Fruit fly (Drosophila melanogaster): ENCODE measurements around the gene RhoL.

The RhoL gene

dm6 chr3R:9496748-9497147 lies 5.6 kb downstream of the RhoL start (continued):
- peak; percentile 81 for TF ChIP-seq HmgD (GFP tag; optimal IDR thresholded peaks at IDR 0.05)
- peak; percentile 33 for TF ChIP-seq CG3838 (GFP tag; optimal IDR thresholded peaks at IDR 0.05)
- peak; percentile 67; the same call in 1 of the 2 replicates for TF ChIP-seq nerfin-2 (GFP tag; IDR thresholded peaks at IDR 0.05; ENCODE audit: partially characterized antibody)
- peak; percentile 51 for TF ChIP-seq ewg (GFP tag; optimal IDR thresholded peaks at IDR 0.05)
- peak; percentile 74 for TF ChIP-seq CG32532 (GFP tag; IDR thresholded peaks at IDR 0.05)
- no peak; the same call in 1 of the 2 replicates for TF ChIP-seq Taf1 (GFP tag; IDR thresholded peaks at IDR 0.05)
- TF ChIP-seq inv (GFP tag; IDR thresholded peaks at IDR 0.05; ENCODE audit: partially characterized antibody) = peak; percentile 35; the same call in 1 of the 2 replicates
- peak; percentile 74 for TF ChIP-seq disco-r (GFP tag; optimal IDR thresholded peaks at IDR 0.05)
- peak; percentile 70 for TF ChIP-seq pum (GFP tag; optimal IDR thresholded peaks at IDR 0.05)
- TF ChIP-seq gcm2 (GFP tag; optimal IDR thresholded peaks at IDR 0.05) = peak; percentile 49
- TF ChIP-seq CG33213 (GFP tag; optimal IDR thresholded peaks at IDR 0.05) = peak; percentile 90
- no peak for TF ChIP-seq Sox100B (GFP tag; optimal IDR thresholded peaks at IDR 0.05)
- TF ChIP-seq tio (GFP tag; optimal IDR thresholded peaks at IDR 0.05) = no peak
- peak; percentile 36 for TF ChIP-seq ash1 (GFP tag; optimal IDR thresholded peaks at IDR 0.05)
- no peak for TF ChIP-seq CG12071 (GFP tag; optimal IDR thresholded peaks at IDR 0.05)
- TF ChIP-seq mirr (GFP tag; optimal IDR thresholded peaks at IDR 0.05) = peak; percentile 88
- no peak for TF ChIP-seq seq (GFP tag; IDR thresholded peaks at IDR 0.05)
- peak; percentile 85 for TF ChIP-seq CG8290 (GFP tag; optimal IDR thresholded peaks at IDR 0.05)
- TF ChIP-seq CG8290 (tag; optimal IDR thresholded peaks at IDR 0.05) = peak; percentile 25 to 94
- peak; percentile 87 for TF ChIP-seq NfI (GFP tag; optimal IDR thresholded peaks at IDR 0.05)
- peak; percentile 15 for TF ChIP-seq Oli (tag; optimal IDR thresholded peaks at IDR 0.05)
- TF ChIP-seq stwl (tag; optimal IDR thresholded peaks at IDR 0.05) = peak; percentile 80
- TF ChIP-seq CG3995 (GFP tag; optimal IDR thresholded peaks at IDR 0.05) = peak; percentile 59
- no peak for TF ChIP-seq Ada2b (GFP tag; IDR thresholded peaks at IDR 0.05)
- no peak for TF ChIP-seq CG1529 (GFP tag; optimal IDR thresholded peaks at IDR 0.05)
- TF ChIP-seq Scr (GFP tag; IDR thresholded peaks at IDR 0.05; ENCODE audit: partially characterized antibody) = peak; percentile 48; the same call in 1 of the 2 replicates
- TF ChIP-seq Vsx1 (GFP tag; optimal IDR thresholded peaks at IDR 0.05) = peak; percentile 36
- peak; percentile 43; the same call in 1 of the 2 replicates for TF ChIP-seq ttk (GFP tag; IDR thresholded peaks at IDR 0.05)
- TF ChIP-seq gsb-n (tag; optimal IDR thresholded peaks at IDR 0.05) = peak; percentile 46
- no peak; the same call in 2 of the 3 replicates for TF ChIP-seq so (GFP tag; IDR thresholded peaks at IDR 0.05)
- TF ChIP-seq tll (GFP tag; optimal IDR thresholded peaks at IDR 0.05) = no peak
- peak; percentile 91 for TF ChIP-seq Rfx (GFP tag; IDR thresholded peaks at IDR 0.05)
- TF ChIP-seq CG15479 (GFP tag; optimal IDR thresholded peaks at IDR 0.05) = no peak
- 0 out of 3 replicates have a peak, but pooled peaks have one; percentile 31 for TF ChIP-seq Mrtf (GFP tag; IDR thresholded peaks at IDR 0.05)
- TF ChIP-seq shn (GFP tag; optimal IDR thresholded peaks at IDR 0.05) = peak; percentile 68
- TF ChIP-seq CG42726 (GFP tag; IDR thresholded peaks at IDR 0.05; ENCODE audit: partially characterized antibody) = peak; percentile 71
- peak; percentile 62 for TF ChIP-seq Abd-B (GFP tag; optimal IDR thresholded peaks at IDR 0.05)
- TF ChIP-seq phol (tag; optimal IDR thresholded peaks at IDR 0.05) = peak; percentile 81
- no peak for TF ChIP-seq CG9437 (GFP tag; optimal IDR thresholded peaks at IDR 0.05)
- TF ChIP-seq Gsc (GFP tag; IDR thresholded peaks at IDR 0.05) = no peak
- no peak for TF ChIP-seq CG5180 (GFP tag; optimal IDR thresholded peaks at IDR 0.05)
- peak; percentile 57 for TF ChIP-seq NC2β (GFP tag; optimal IDR thresholded peaks at IDR 0.05)
- TF ChIP-seq HLH54F (GFP tag; optimal IDR thresholded peaks at IDR 0.05) = peak; percentile 88
- peak; percentile 92 for TF ChIP-seq CG9932 (GFP tag; IDR thresholded peaks at IDR 0.05)
- peak; percentile 46; the same call in 1 of the 2 replicates for TF ChIP-seq wdn (GFP tag; IDR thresholded peaks at IDR 0.05)
- TF ChIP-seq sob (GFP tag; IDR thresholded peaks at IDR 0.05) = peak; percentile 85
- TF ChIP-seq CG10543 (GFP tag; optimal IDR thresholded peaks at IDR 0.05) = peak; percentile 53
- peak; percentile 4 for TF ChIP-seq slp2 (GFP tag; optimal IDR thresholded peaks at IDR 0.05)
- peak; percentile 55; the same call in 1 of the 2 replicates for TF ChIP-seq HLH3B (GFP tag; IDR thresholded peaks at IDR 0.05)
- peak; percentile 7 for TF ChIP-seq Ssrp (tag; optimal IDR thresholded peaks at IDR 0.05)
